Fruit fly (Drosophila melanogaster) whole organism, pupa: Measurements from ENCODE around the gene Ent2.

ENCODE experiments used
- CG10348 ChIP-seq: fragments of 200-800 bp; sonication (Bioruptor generic); IDR thresholded peaks from 2 replicates; pipeline ENCODE4 v1.3.6; 2022; ENCODE audit warnings: missing biosample characterization, missing genetic modification characterization
- CG14655 ChIP-seq: fragments of 200-800 bp; sonication (Bioruptor generic); optimal IDR thresholded peaks from 3 replicates; lab custom pipeline; 2017; ENCODE audit warnings: mild to moderate bottlenecking, missing biosample characterization, missing genetic modification reagents, missing genetic modification characterization
- CG17806 ChIP-seq: fragments of 200-800 bp; sonication (Bioruptor generic); optimal IDR thresholded peaks from 2 replicates; lab custom pipeline; 2018; ENCODE audit warnings: missing biosample characterization, mild to moderate bottlenecking, missing genetic modification characterization, moderate library complexity
- CG32121 ChIP-seq: fragments of 200-800 bp; sonication (Bioruptor generic); IDR thresholded peaks from 2 replicates; pipeline ENCODE4 v1.3.6; 2022; ENCODE audit warnings: missing biosample characterization, missing genetic modification characterization
- CG34367 ChIP-seq: fragments of 200-800 bp; sonication (Bioruptor generic); optimal IDR thresholded peaks from 2 replicates; lab custom pipeline; 2018; ENCODE audit warnings: missing biosample characterization, mild to moderate bottlenecking, missing genetic modification characterization
- CG4496 ChIP-seq: fragments of 200-800 bp; sonication (Bioruptor generic); IDR thresholded peaks from 3 replicates; pipeline ENCODE4 v1.3.6; 2022; ENCODE audit warnings: missing biosample characterization, missing genetic modification characterization
- CG8159 ChIP-seq: fragments of 200-800 bp; sonication (Bioruptor generic); optimal IDR thresholded peaks from 3 replicates; lab custom pipeline; 2018; ENCODE audit warnings: missing biosample characterization, mild to moderate bottlenecking, missing genetic modification characterization, moderate library complexity
- CG8301 ChIP-seq: fragments of 200-800 bp; sonication (Bioruptor generic); optimal IDR thresholded peaks from 2 replicates; lab custom pipeline; 2018; ENCODE audit warnings: missing biosample characterization, mild to moderate bottlenecking, missing genetic modification characterization
- CG9948 ChIP-seq: fragments of 200-800 bp; sonication (Bioruptor generic); optimal IDR thresholded peaks from 2 replicates; lab custom pipeline; 2018; ENCODE audit warnings: missing biosample characterization, mild to moderate bottlenecking, missing genetic modification characterization, moderate library complexity
- D1 ChIP-seq: fragments of 200-800 bp; sonication (Bioruptor generic); optimal IDR thresholded peaks from 2 replicates; lab custom pipeline; 2018; ENCODE audit warnings: missing biosample characterization, mild to moderate bottlenecking, missing genetic modification characterization, moderate library complexity
- EcR ChIP-seq: fragments of 200-800 bp; sonication (Bioruptor generic); optimal IDR thresholded peaks from 3 replicates; lab custom pipeline; 2019; ENCODE audit warnings: missing biosample characterization, missing genetic modification characterization, mild to moderate bottlenecking, moderate library complexity, missing genetic modification reagents
- Snoo ChIP-seq: fragments of 200-800 bp; sonication (Bioruptor generic); optimal IDR thresholded peaks from 3 replicates; lab custom pipeline; 2017; ENCODE audit warnings: missing biosample characterization, mild to moderate bottlenecking, missing genetic modification characterization, inconsistent platforms
- gl ChIP-seq: fragments of 200-800 bp; sonication (Bioruptor generic); optimal IDR thresholded peaks from 2 replicates; lab custom pipeline; 2018; ENCODE audit warnings: missing biosample characterization, mild to moderate bottlenecking, missing genetic modification characterization
- rn ChIP-seq: fragments of 200-800 bp; sonication (Bioruptor generic); IDR thresholded peaks from 2 replicates; pipeline ENCODE4 v1.3.6; 2022; ENCODE audit warnings: missing biosample characterization, missing genetic modification characterization

dm6 chr2L:6532977-6533376 lies 29.1 kb upstream of the Ent2 start:
- TF ChIP-seq CG8301 (tag; lab: Kevin White, UChicago) (no peak), CG10348 (GFP tag; lab: Robert Waterston, UW) (no peak), CG14655 (GFP tag; lab: Kevin White, UChicago) (no peak), gl (tag; lab: Kevin White, UChicago) (no peak), Snoo (tag; lab: Kevin White, UChicago) (no peak), CG4496 (no peak), CG17806 (tag; lab: Kevin White, UChicago) (no peak), CG32121 (GFP tag; lab: Robert Waterston, UW) (no peak), rn (GFP tag; lab: Robert Waterston, UW) (no peak), D1 (tag; lab: Kevin White, UChicago) (no peak), CG9948 (tag; lab: Kevin White, UChicago) (no peak), CG8159 (tag; lab: Kevin White, UChicago) (no peak), EcR (GFP tag; lab: Kevin White, UChicago) (no peak), CG34367 (tag; lab: Kevin White, UChicago) (no peak)
